Worm (Caenorhabditis elegans) whole organism, L4/young adult: ENCODE measurements around the gene W10C6.2.

Experiments
- W03F9.2 ChIP-seq: fragments of 150-350 bp; optimal IDR thresholded peaks from 2 replicates; lab custom pipeline; 2014; ENCODE audit warnings: missing biosample characterization, missing genetic modification characterization
- dao-5 ChIP-seq: sonication (generic microtip); optimal IDR thresholded peaks from 2 replicates; lab custom pipeline; 2016; ENCODE audit warnings: missing genotype, missing genetic modification characterization, moderate library complexity, missing compliant biosample characterization

DNA sequence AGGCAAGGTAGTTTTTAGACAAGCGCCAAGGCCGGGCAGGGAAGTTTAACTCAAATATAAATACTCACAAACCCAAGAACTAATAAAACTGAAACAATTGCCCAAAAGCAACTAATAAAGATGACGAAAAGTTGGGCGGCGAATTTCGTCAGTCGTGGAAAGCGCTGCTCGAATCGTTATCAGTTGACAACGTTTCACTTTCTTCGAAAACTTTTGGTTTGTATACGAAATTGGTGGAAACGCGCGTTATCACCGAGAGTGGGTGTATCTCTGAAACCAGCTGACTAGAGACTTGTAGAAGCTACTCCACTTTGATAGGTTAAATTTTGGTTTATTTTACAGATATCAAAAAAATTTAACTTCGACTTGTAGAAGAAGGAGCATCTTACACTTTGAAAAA is 31.4 kb upstream of the W10C6.2 start:
- no peak for TF ChIP-seq dao-5 (tag; lab: Kevin White, UChicago)
- TF ChIP-seq W03F9.2: no peak
